Worm (Caenorhabditis elegans) whole organism, early embryonic: Measurements from ENCODE around the gene F58F12.12.

Source experiments
- aly-1 ChIP-seq: sonication (generic microtip); optimal IDR thresholded peaks from 2 replicates; lab custom pipeline; 2016; ENCODE audit warnings: missing genetic modification characterization, missing compliant biosample characterization
- ama-1 ChIP-seq: fragments of 150-350 bp; optimal IDR thresholded peaks from 2 replicates; lab custom pipeline; 2014
- ceh-36 ChIP-seq: sonication (generic microtip); optimal IDR thresholded peaks from 2 replicates; lab custom pipeline; 2016; ENCODE audit warnings: missing genetic modification characterization, inconsistent platforms, missing compliant biosample characterization

ce11 chrII:6360822-6361221, 20.1 kb upstream of the F58F12.12 start, which contains the start of gene K10B2.4:
- no peak for TF ChIP-seq aly-1 (tag; lab: Kevin White, UChicago)
- TF ChIP-seq ama-1 (lab: Kevin White, UChicago): no peak
- TF ChIP-seq ceh-36 (tag; lab: Kevin White, UChicago): no peak
